Worm (Caenorhabditis elegans): Measurements from ENCODE around the gene fbxa-190.
A peak's percentile ranks its signal among the peaks of the same experiment; 100 is the strongest.

The fbxa-190 gene

ce11 chrX:1371688-1372087 lies at the start of gene fbxa-190:
TSS of gene fbxa-190 (plus strand) at chrX:1372012.
- TF ChIP-seq nhr-80 (tag; optimal IDR thresholded peaks at IDR 0.05), result peak; percentile 51
- TF ChIP-seq nfya-2 (GFP tag; IDR thresholded peaks at IDR 0.05), result no peak

- TF ChIP-seq ceh-40 (GFP tag; IDR thresholded peaks at IDR 0.05) (no peak), dpl-1 (GFP tag; optimal IDR thresholded peaks at IDR 0.05) (no peak), F23B12.7 (tag; optimal IDR thresholded peaks at IDR 0.05; ENCODE audit: insufficient read depth) (peak; percentile 59), ama-1 (optimal IDR thresholded peaks at IDR 0.05) (no peak), ama-1 (GFP tag; optimal IDR thresholded peaks at IDR 0.05) (no peak), nfya-1 (tag; optimal IDR thresholded peaks at IDR 0.05; ENCODE audit: borderline replicate concordance, insufficient read depth) (no peak), mcd-1 (GFP tag; IDR thresholded peaks at IDR 0.05) (peak; percentile 48), rec-8 (tag; optimal IDR thresholded peaks at IDR 0.05) (no peak), B0035.1 (tag; optimal IDR thresholded peaks at IDR 0.05) (no peak), somi-1 (GFP tag; optimal IDR thresholded peaks at IDR 0.05) (peak; percentile 46), nfyb-1 (GFP tag; IDR thresholded peaks at IDR 0.05) (0 out of 2 replicates have a peak, but pooled peaks have one; percentile 54), nhr-179 (tag; optimal IDR thresholded peaks at IDR 0.05) (no peak), unc-130 (GFP tag; optimal IDR thresholded peaks at IDR 0.05) (no peak), tbp1 (GFP tag; optimal IDR thresholded peaks at IDR 0.05) (peak; percentile 62), cebp-2 (GFP tag; IDR thresholded peaks at IDR 0.05) (no peak), athp-1 (tag; optimal IDR thresholded peaks at IDR 0.05) (no peak), B0261.1 (tag; optimal IDR thresholded peaks at IDR 0.05) (peak; percentile 12), xnd-1 (tag; optimal IDR thresholded peaks at IDR 0.05) (no peak), lsy-27 (tag; optimal IDR thresholded peaks at IDR 0.05; ENCODE audit: borderline replicate concordance, insufficient read depth) (no peak), rpc-1 (optimal IDR thresholded peaks at IDR 0.05) (no peak), rpc-1 (tag; optimal IDR thresholded peaks at IDR 0.05) (no peak), lin-35 (GFP tag; optimal IDR thresholded peaks at IDR 0.05) (peak in 1 of 3 experiments; percentile 83), zim-3 (tag; optimal IDR thresholded peaks at IDR 0.05) (no peak), F22D6.2 (tag; optimal IDR thresholded peaks at IDR 0.05) (no peak), mes-4 (tag; optimal IDR thresholded peaks at IDR 0.05) (no peak), hsf-1 (GFP tag; IDR thresholded peaks at IDR 0.05) (no peak), hmg-1.2 (GFP tag; IDR thresholded peaks at IDR 0.05) (peak; percentile 69), ceh-58 (GFP tag; IDR thresholded peaks at IDR 0.05) (no peak), hmg-20 (GFP tag; IDR thresholded peaks at IDR 0.05) (no peak), nhr-80 (tag; optimal IDR thresholded peaks at IDR 0.05) (peak; percentile 51), tbx-9 (tag; optimal IDR thresholded peaks at IDR 0.05; ENCODE audit: borderline replicate concordance) (no peak), attf-5 (GFP tag; optimal IDR thresholded peaks at IDR 0.05) (peak; percentile 16), ztf-25 (GFP tag; IDR thresholded peaks at IDR 0.05) (no peak), snpc-1.3 (tag; optimal IDR thresholded peaks at IDR 0.05; ENCODE audit: insufficient read depth) (no peak), nfya-2 (GFP tag; IDR thresholded peaks at IDR 0.05) (no peak), ztf-6 (GFP tag; IDR thresholded peaks at IDR 0.05) (no peak), D2030.7 (GFP tag; IDR thresholded peaks at IDR 0.05) (no peak), Y53F4B.3 (GFP tag; IDR thresholded peaks at IDR 0.05) (no peak), snpc-1.1 (tag; optimal IDR thresholded peaks at IDR 0.05; ENCODE audit: insufficient read depth) (no peak), egrh-3 (GFP tag; IDR thresholded peaks at IDR 0.05) (no peak), K12H6.12 (tag; optimal IDR thresholded peaks at IDR 0.05) (peak; percentile 53), mel-28 (tag; optimal IDR thresholded peaks at IDR 0.05; ENCODE audit: borderline replicate concordance) (no peak), lin-26 (GFP tag; IDR thresholded peaks at IDR 0.05) (no peak; the same call in 1 of the 2 replicates), F55B11.4 (tag; optimal IDR thresholded peaks at IDR 0.05; ENCODE audit: borderline replicate concordance, insufficient read depth) (no peak), madf-3 (GFP tag; IDR thresholded peaks at IDR 0.05) (0 out of 2 replicates have a peak, but pooled peaks have one; percentile 25), T26A5.8 (tag; optimal IDR thresholded peaks at IDR 0.05) (no peak), ets-4 (GFP tag; optimal IDR thresholded peaks at IDR 0.05) (no peak)
Observed at ce11 chrX:1322997-1323396, 48.8 kb upstream of the fbxa-190 start.
